Worm (Caenorhabditis elegans): Measurements from ENCODE around the gene ZK1058.3.

DNA sequence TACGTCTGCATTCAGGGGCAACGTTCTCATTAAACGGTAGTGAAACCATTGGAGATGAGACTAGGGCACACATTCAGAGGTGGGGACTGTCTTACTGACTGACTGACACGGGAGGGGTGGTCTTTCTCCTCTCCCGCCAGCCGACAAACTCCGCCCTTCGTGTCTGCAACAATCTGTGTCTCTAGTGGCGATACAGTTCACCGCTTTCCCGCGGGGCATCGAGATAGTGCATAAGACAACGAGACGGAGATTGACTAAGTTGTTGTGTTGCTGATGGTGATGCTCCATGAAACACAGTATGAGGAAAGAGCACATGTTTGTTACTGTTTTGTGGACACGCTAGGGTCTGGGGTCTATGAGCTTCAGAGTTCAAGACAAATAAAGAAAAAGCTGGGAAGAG, 45.2 kb upstream of the ZK1058.3 start:
- TF ChIP-seq hlh-15 (tag; optimal IDR thresholded peaks at IDR 0.05), result no peak
- no peak for TF ChIP-seq nhr-11 (tag; optimal IDR thresholded peaks at IDR 0.05)
- no peak for TF ChIP-seq unc-86 (tag; optimal IDR thresholded peaks at IDR 0.05)
- TF ChIP-seq npax-4 (tag; optimal IDR thresholded peaks at IDR 0.05), result no peak
- TF ChIP-seq elt-2 (tag; optimal IDR thresholded peaks at IDR 0.05), result no peak
- TF ChIP-seq odd-2 (tag; optimal IDR thresholded peaks at IDR 0.05), result no peak
- TF ChIP-seq sox-4 (tag; optimal IDR thresholded peaks at IDR 0.05), result no peak
